Fruit fly (Drosophila melanogaster): ENCODE data around the gene dsf.

DNA sequence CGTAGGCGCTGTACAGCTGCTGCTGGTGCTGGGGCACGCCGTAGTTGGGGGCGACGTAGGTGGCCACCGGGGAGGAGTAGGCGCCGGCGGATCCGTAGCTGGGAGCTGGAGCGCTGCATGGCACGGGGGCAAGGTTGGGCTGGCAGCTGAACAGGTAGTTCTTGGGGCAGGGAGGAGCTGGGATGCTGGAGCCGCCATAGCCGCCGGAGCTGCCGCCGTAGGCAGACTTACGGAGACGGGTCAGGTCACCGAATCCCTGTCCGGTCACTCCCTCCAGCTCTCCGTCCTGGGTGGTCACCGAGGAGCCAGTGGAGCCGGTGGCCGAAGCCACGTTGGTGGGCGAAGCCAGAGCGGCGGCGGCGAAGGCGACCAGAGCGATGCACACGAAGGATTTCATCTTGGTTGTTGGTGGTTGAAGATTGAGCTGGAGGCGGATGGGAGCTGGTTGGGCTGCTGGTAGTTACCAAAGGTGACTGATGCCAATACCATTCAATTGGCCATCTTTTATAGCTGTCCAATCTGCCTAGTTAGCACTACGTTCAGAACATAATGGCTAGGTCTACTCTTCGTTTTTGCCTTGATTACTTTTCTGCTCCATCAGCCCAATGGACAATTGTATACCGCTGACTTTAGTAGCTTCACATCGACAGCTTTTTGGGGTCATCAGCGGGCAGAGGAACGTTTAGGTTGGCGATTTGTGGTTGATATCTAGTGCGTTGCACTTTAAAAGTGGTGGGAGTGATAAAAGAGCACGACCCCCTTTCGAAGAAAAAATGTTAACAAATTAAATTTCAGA lies 34.3 kb downstream of the dsf start, which contains the start of gene Vm26Aa:
- TF ChIP-seq CG14711 (tag; optimal IDR thresholded peaks at IDR 0.05) (no peak), ovo (GFP tag; optimal IDR thresholded peaks at IDR 0.05) (no peak), kay (GFP tag; ENCODE audit: borderline replicate concordance) (no peak), cnc (optimal IDR thresholded peaks at IDR 0.05) (no peak), Mnt (GFP tag; optimal IDR thresholded peaks at IDR 0.05) (no peak), Crg-1 (GFP tag; optimal IDR thresholded peaks at IDR 0.05) (no peak), CG7045 (GFP tag; optimal IDR thresholded peaks at IDR 0.05) (no peak), CG1620 (GFP tag; optimal IDR thresholded peaks at IDR 0.05) (no peak), bab1 (GFP tag; optimal IDR thresholded peaks at IDR 0.05) (no peak), pad (GFP tag; optimal IDR thresholded peaks at IDR 0.05) (no peak), tj (GFP tag; optimal IDR thresholded peaks at IDR 0.05) (peak; percentile 98)

Data from whole organism, adult.